Worm (Caenorhabditis elegans) whole organism, L4 larva: ENCODE data around the gene F01D5.2.
A peak's percentile ranks its signal among the peaks of the same experiment; 100 is the strongest.

ENCODE experiments used
- D1046.2 ChIP-seq: fragments of 200-800 bp; sonication (Bioruptor generic); IDR thresholded peaks from 2 replicates; pipeline ENCODE4 v1.3.6; 2022; ENCODE audit warnings: missing genetic modification characterization, missing compliant biosample characterization
- F10B5.3 ChIP-seq: sonication (generic microtip); optimal IDR thresholded peaks from 2 replicates; lab custom pipeline; 2016; ENCODE audit warnings: mild to moderate bottlenecking, missing genetic modification characterization, missing compliant biosample characterization
- F37D6.2 ChIP-seq: sonication (generic microtip); optimal IDR thresholded peaks from 2 replicates; lab custom pipeline; 2016; ENCODE audit warnings: mild to moderate bottlenecking, missing genetic modification characterization, missing compliant biosample characterization
- R02D3.7 ChIP-seq: fragments of 150-350 bp; sonication (generic microtip); optimal IDR thresholded peaks from 3 replicates; lab custom pipeline; 2014; ENCODE audit warnings: missing biosample characterization, missing genetic modification characterization
- Y105C5A.15 ChIP-seq: fragments of 200-800 bp; sonication (Bioruptor generic); IDR thresholded peaks from 2 replicates; pipeline ENCODE4 v1.3.6; 2022; ENCODE audit warnings: missing genetic modification characterization, missing compliant biosample characterization
- Y5F2A.4 ChIP-seq: fragments of 200-800 bp; sonication (Bioruptor generic); optimal IDR thresholded peaks from 2 replicates; lab custom pipeline; 2018; ENCODE audit warnings: mild to moderate bottlenecking, missing genetic modification characterization, missing compliant biosample characterization
- ZK546.5 ChIP-seq, 2 experiments: sonication (generic microtip); optimal IDR thresholded peaks; 2 replicates each; lab custom pipeline; 2017; ENCODE audit warnings: missing biosample characterization in 2 of 2, missing genetic modification characterization in 2 of 2
- aly-2 ChIP-seq: sonication (generic microtip); optimal IDR thresholded peaks from 2 replicates; lab custom pipeline; 2018; ENCODE audit warnings: missing biosample characterization, missing genetic modification characterization
- arid-1 ChIP-seq: fragments of 200-800 bp; sonication (Bioruptor generic); conservative IDR thresholded peaks from 2 replicates; pipeline ENCODE4 v1.3.6; 2022; ENCODE audit warnings: missing genetic modification reagents, missing genetic modification characterization, missing compliant biosample characterization
- attf-4 ChIP-seq: sonication (generic microtip); optimal IDR thresholded peaks from 3 replicates; lab custom pipeline; 2017; ENCODE audit warnings: missing biosample characterization, missing genetic modification characterization
- ceh-28 ChIP-seq: fragments of 150-350 bp; optimal IDR thresholded peaks from 2 replicates; lab custom pipeline; 2014; ENCODE audit warnings: missing biosample characterization, missing genetic modification reagents, missing genetic modification characterization
- ceh-62 ChIP-seq: sonication (generic microtip); optimal IDR thresholded peaks from 2 replicates; lab custom pipeline; 2017; ENCODE audit warnings: missing biosample characterization, missing genetic modification characterization
- ctbp-1 ChIP-seq: fragments of 200-800 bp; sonication (Bioruptor generic); IDR thresholded peaks from 2 replicates; pipeline ENCODE4 v1.3.6; 2022; ENCODE audit warnings: missing genetic modification reagents, missing genetic modification characterization, missing compliant biosample characterization
- daf-12 ChIP-seq: fragments of 150-350 bp; optimal IDR thresholded peaks from 2 replicates; lab custom pipeline; 2014; ENCODE audit warnings: missing biosample characterization, missing genetic modification reagents, missing genetic modification characterization
- daf-8 ChIP-seq: fragments of 200-800 bp; sonication (Bioruptor generic); IDR thresholded peaks from 2 replicates; pipeline ENCODE4 v1.3.6; 2022; ENCODE audit warnings: missing genetic modification characterization, missing compliant biosample characterization
- dmd-6 ChIP-seq: fragments of 200-800 bp; sonication (Bioruptor generic); IDR thresholded peaks from 2 replicates; pipeline ENCODE4 v1.3.6; 2022; ENCODE audit warnings: missing genetic modification reagents, missing genetic modification characterization, missing compliant biosample characterization
- dmd-9 ChIP-seq: fragments of 200-800 bp; sonication (Bioruptor generic); IDR thresholded peaks from 2 replicates; pipeline ENCODE4 v1.3.6; 2022; ENCODE audit warnings: missing genetic modification reagents, missing genetic modification characterization, missing compliant biosample characterization
- dpl-1 ChIP-seq: fragments of 150-350 bp; optimal IDR thresholded peaks from 2 replicates; lab custom pipeline; 2014; ENCODE audit warnings: missing biosample characterization, missing genetic modification reagents, missing genetic modification characterization
- fkh-10 ChIP-seq: fragments of 150-350 bp; optimal IDR thresholded peaks from 2 replicates; lab custom pipeline; 2014; ENCODE audit warnings: missing biosample characterization, missing genetic modification reagents, missing genetic modification characterization
- gei-8 ChIP-seq: fragments of 200-800 bp; sonication (Bioruptor generic); optimal IDR thresholded peaks from 2 replicates; lab custom pipeline; 2018; ENCODE audit warnings: mild to moderate bottlenecking, missing genetic modification characterization, missing compliant biosample characterization
- hmg-1.1 ChIP-seq: fragments of 200-800 bp; sonication (Bioruptor generic); IDR thresholded peaks from 2 replicates; pipeline ENCODE4 v1.3.6; 2022; ENCODE audit warnings: missing genetic modification reagents, missing genetic modification characterization, missing compliant biosample characterization
- lim-7 ChIP-seq: fragments of 200-800 bp; sonication (Bioruptor generic); IDR thresholded peaks from 2 replicates; pipeline ENCODE4 v1.3.6; 2022; ENCODE audit warnings: missing genetic modification characterization, missing compliant biosample characterization
- lin-13 ChIP-seq: fragments of 150-350 bp; optimal IDR thresholded peaks from 2 replicates; lab custom pipeline; 2014; ENCODE audit warnings: missing biosample characterization, missing genetic modification reagents, missing genetic modification characterization
- lir-3 ChIP-seq: sonication (generic microtip); optimal IDR thresholded peaks from 2 replicates; lab custom pipeline; 2016; ENCODE audit warnings: mild to moderate bottlenecking, missing genetic modification characterization, missing compliant biosample characterization
- lsy-2 ChIP-seq, 2 experiments: fragments of 150-350 bp in 1 of 2; sonication (generic microtip) in 1 of 2; optimal IDR thresholded peaks; 2 replicates each; lab custom pipeline; 2014 to 2017; ENCODE audit warnings: missing biosample characterization in 2 of 2, missing genetic modification characterization in 2 of 2
- madf-5 ChIP-seq, 2 experiments: fragments of 200-800 bp; sonication (Bioruptor generic); IDR thresholded peaks; 2 replicates each; pipeline ENCODE4 v1.3.6; 2022; ENCODE audit warnings: missing compliant biosample characterization in 2 of 2, missing genetic modification characterization in 2 of 2
- mdl-1 ChIP-seq, 2 experiments: fragments of 150-350 bp in 1 of 2; sonication (generic microtip) in 1 of 2; optimal IDR thresholded peaks; 2 replicates each; lab custom pipeline; 2014 to 2017; ENCODE audit warnings: missing biosample characterization in 2 of 2, missing genetic modification characterization in 2 of 2
- mes-2 ChIP-seq: sonication (generic microtip); optimal IDR thresholded peaks from 2 replicates; lab custom pipeline; 2016; ENCODE audit warnings: missing genotype, mild to moderate bottlenecking, missing genetic modification characterization, missing compliant biosample characterization; ENCODE audit not compliant: poor library complexity, severe bottlenecking
- nhr-237 ChIP-seq: sonication (generic microtip); optimal IDR thresholded peaks from 2 replicates; lab custom pipeline; 2017; ENCODE audit warnings: missing biosample characterization, missing genetic modification characterization
- nhr-25 ChIP-seq: sonication (generic microtip); optimal IDR thresholded peaks from 2 replicates; lab custom pipeline; 2017; ENCODE audit warnings: missing genetic modification characterization, mild to moderate bottlenecking, missing compliant biosample characterization, antibody characterized with exemption, moderate library complexity, borderline replicate concordance; ENCODE audit not compliant: insufficient read depth
- nhr-28 ChIP-seq: fragments of 150-350 bp; optimal IDR thresholded peaks from 2 replicates; lab custom pipeline; 2014; ENCODE audit warnings: missing biosample characterization, missing genetic modification characterization
- nhr-6 ChIP-seq: fragments of 150-350 bp; optimal IDR thresholded peaks from 2 replicates; lab custom pipeline; 2014; ENCODE audit warnings: missing biosample characterization, missing genetic modification characterization
- nhr-76 ChIP-seq: fragments of 150-350 bp; optimal IDR thresholded peaks from 2 replicates; lab custom pipeline; 2014; ENCODE audit warnings: missing biosample characterization, missing genetic modification characterization
- pha-4 ChIP-seq, 2 experiments: fragments of 150-350 bp in 1 of 2; fragments of 200-800 bp in 1 of 2; sonication (Bioruptor generic) in 1 of 2; IDR thresholded peaks in 1 of 2; optimal IDR thresholded peaks in 1 of 2; 2 replicates each; pipeline versions ENCODE4 v1.3.6 to Lab custom; 2014 to 2022; ENCODE audit warnings: missing genetic modification characterization in 2 of 2, missing genetic modification reagents in 2 of 2, missing biosample characterization in 1 of 2, missing compliant biosample characterization in 1 of 2
- pqm-1 ChIP-seq: sonication (generic microtip); optimal IDR thresholded peaks from 2 replicates; lab custom pipeline; 2017; ENCODE audit warnings: missing biosample characterization, missing genetic modification characterization
- saeg-2 ChIP-seq: fragments of 200-800 bp; sonication (Bioruptor generic); IDR thresholded peaks from 2 replicates; pipeline ENCODE4 v1.3.6; 2022; ENCODE audit warnings: missing genetic modification reagents, missing genetic modification characterization, missing compliant biosample characterization
- skn-1 ChIP-seq: fragments of 150-350 bp; optimal IDR thresholded peaks from 2 replicates; lab custom pipeline; 2014; ENCODE audit warnings: missing biosample characterization, missing genetic modification characterization
- spr-1 ChIP-seq: sonication (generic microtip); optimal IDR thresholded peaks from 2 replicates; lab custom pipeline; 2016; ENCODE audit warnings: mild to moderate bottlenecking, missing genetic modification characterization, missing compliant biosample characterization
- tra-1 ChIP-seq: fragments of 200-800 bp; sonication (Bioruptor generic); IDR thresholded peaks from 2 replicates; pipeline ENCODE4 v1.3.6; 2022; ENCODE audit warnings: missing genetic modification reagents, missing genetic modification characterization, missing compliant biosample characterization
- unc-39 ChIP-seq: sonication (generic microtip); optimal IDR thresholded peaks from 2 replicates; lab custom pipeline; 2017; ENCODE audit warnings: missing biosample characterization, missing genetic modification characterization
- unc-62 ChIP-seq, 3 experiments: fragments of 150-350 bp in 1 of 3; sonication (generic microtip); optimal IDR thresholded peaks in 2 of 3; peaks in 1 of 3; 1 replicate in 1 of 3; 2 replicates in 2 of 3; lab custom pipeline; 2014 to 2017; ENCODE audit warnings: missing biosample characterization in 3 of 3, missing genetic modification characterization in 3 of 3, missing genetic modification reagents in 3 of 3, missing genotype in 1 of 3
- vab-7 ChIP-seq: fragments of 200-800 bp; sonication (Bioruptor generic); IDR thresholded peaks from 2 replicates; pipeline ENCODE4 v1.3.6; 2022; ENCODE audit warnings: missing genetic modification reagents, missing genetic modification characterization, missing compliant biosample characterization
- zag-1 ChIP-seq: fragments of 150-350 bp; optimal IDR thresholded peaks from 2 replicates; lab custom pipeline; 2014; ENCODE audit warnings: missing biosample characterization, missing genetic modification characterization
- zfp-2 ChIP-seq: sonication (generic microtip); optimal IDR thresholded peaks from 2 replicates; lab custom pipeline; 2016; ENCODE audit warnings: mild to moderate bottlenecking, missing genetic modification characterization, missing compliant biosample characterization
- zfp-3 ChIP-seq: fragments of 200-800 bp; sonication (Bioruptor generic); conservative IDR thresholded peaks from 2 replicates; pipeline ENCODE4 v1.3.6; 2022; ENCODE audit warnings: missing genetic modification reagents, missing genetic modification characterization, missing compliant biosample characterization
- zip-2 ChIP-seq: fragments of 150-350 bp; optimal IDR thresholded peaks from 2 replicates; lab custom pipeline; 2014; ENCODE audit warnings: missing biosample characterization, missing genetic modification characterization

F01D5.2 gene

DNA sequence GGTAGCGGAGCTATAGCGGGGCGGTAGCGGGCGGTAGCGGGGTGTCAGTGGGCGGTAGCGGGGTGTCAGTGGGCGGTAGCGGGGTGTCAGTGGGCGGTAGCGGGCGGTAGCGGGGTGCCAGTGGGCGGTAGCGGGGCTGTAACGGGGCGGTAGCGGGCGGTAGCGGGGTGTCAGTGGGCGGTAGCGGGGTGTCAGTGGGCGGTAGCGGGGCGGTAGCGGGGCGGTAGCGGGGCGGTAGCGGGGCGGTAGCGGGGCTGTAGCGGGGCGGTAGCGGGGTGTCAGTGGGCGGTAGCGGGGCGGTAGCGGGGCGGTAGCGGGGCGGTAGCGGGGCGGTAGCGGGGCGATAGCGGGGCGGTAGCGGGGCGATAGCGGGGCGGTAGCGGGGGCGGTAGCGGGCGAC is 20.8 kb upstream of the F01D5.2 start (continued):
- peak; percentile 36; the same call in 1 of the 2 replicates for TF ChIP-seq lim-7 (GFP tag; lab: Robert Waterston, UW)
- TF ChIP-seq D1046.2 (GFP tag; lab: Robert Waterston, UW): peak; percentile 81; the same call in 1 of the 2 replicates
- TF ChIP-seq Y105C5A.15 (GFP tag; lab: Robert Waterston, UW): peak; percentile 44; the same call in 1 of the 2 replicates

DNA sequence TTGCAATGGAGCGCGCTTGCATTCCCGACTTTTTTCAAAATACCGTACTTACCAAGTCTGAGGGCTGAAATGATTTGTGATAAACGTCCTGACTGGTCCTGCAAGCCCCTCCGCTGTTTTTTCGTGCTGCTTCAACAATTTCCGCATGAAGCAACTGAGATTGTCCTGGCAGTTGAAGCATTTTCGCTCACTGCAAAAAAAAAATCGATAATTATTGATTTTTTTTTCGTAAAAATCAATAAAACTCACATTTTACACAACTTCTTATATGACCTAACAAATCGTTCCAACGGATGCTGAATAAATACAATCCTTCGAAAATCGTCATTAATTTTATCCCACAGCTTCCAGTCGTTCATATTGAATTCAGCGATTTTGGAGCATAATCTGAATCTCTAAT is 20.0 kb upstream of the F01D5.2 start:
- TF ChIP-seq dpl-1 (GFP tag; lab: Kevin White, UChicago) (no peak), ceh-28 (tag; lab: Kevin White, UChicago) (peak; percentile 88)
- TF ChIP-seq, all 104 proteins: peak for 1

DNA sequence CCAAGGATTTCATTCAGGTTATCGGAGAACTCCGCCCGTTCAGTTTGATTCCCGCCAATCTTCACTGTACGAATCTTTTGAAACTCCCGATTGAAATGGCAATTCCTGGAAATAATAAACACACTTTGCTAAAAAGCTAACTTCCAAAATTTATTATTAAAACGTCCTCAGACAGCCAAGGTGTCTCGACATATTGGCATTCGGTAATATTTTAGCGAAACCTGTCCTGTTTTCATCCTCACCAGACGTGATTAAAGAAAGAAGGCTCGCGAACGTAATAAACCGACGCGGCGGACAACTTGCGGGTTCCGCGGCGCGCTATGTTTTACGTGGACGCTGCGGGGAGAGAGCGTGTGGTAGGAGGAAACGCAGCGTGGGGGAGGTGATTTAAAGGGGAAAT is 19.3 kb upstream of the F01D5.2 start:
- TF ChIP-seq ceh-28 (tag; lab: Kevin White, UChicago) (no peak), spr-1 (tag; lab: Kevin White, UChicago) (peak; percentile 80), mdl-1 (tag; optimal IDR thresholded peaks at IDR 0.05; lab: Kevin White, UChicago) (peak in 1 of 2 experiments; percentile 56), zip-2 (tag; lab: Kevin White, UChicago) (peak; percentile 56), zfp-2 (no peak), tra-1 (peak; percentile 8; the same call in 1 of the 2 replicates), ctbp-1 (GFP tag; lab: Robert Waterston, UW) (peak; percentile 71), ZK546.5 (tag; optimal IDR thresholded peaks at IDR 0.05; lab: Kevin White, UChicago) (no peak), vab-7 (GFP tag; lab: Robert Waterston, UW) (peak; percentile 44; the same call in 1 of the 2 replicates), nhr-25 (tag; lab: Kevin White, UChicago) (peak; percentile 65), aly-2 (tag; lab: Kevin White, UChicago) (no peak), hmg-1.1 (GFP tag; lab: Robert Waterston, UW) (peak; percentile 81), daf-12 (tag; lab: Kevin White, UChicago) (no peak), pqm-1 (peak; percentile 40), skn-1 (tag; lab: Kevin White, UChicago) (no peak), gei-8 (GFP tag; lab: Kevin White, UChicago) (peak; percentile 45), lim-7 (GFP tag; lab: Robert Waterston, UW) (0 out of 2 replicates have a peak, but pooled peaks have one; percentile 28), dpl-1 (GFP tag; lab: Kevin White, UChicago) (peak; percentile 63), zfp-3 (GFP tag; lab: Robert Waterston, UW) (peak; percentile 64; the same call in 1 of the 2 replicates), fkh-10 (GFP tag; lab: Kevin White, UChicago) (no peak), nhr-6 (tag; lab: Kevin White, UChicago) (peak; percentile 37), nhr-28 (tag; lab: Kevin White, UChicago) (peak; percentile 28), R02D3.7 (tag; lab: Kevin White, UChicago) (no peak), arid-1 (GFP tag; lab: Robert Waterston, UW) (peak; percentile 84), unc-62 (GFP tag; optimal IDR thresholded peaks at IDR 0.05 in 1 of 2; lab: Kevin White, UChicago) (no peak), unc-62 (tag; optimal IDR thresholded peaks at IDR 0.05; lab: Kevin White, UChicago) (no peak), F37D6.2 (tag; lab: Kevin White, UChicago) (peak; percentile 7), lir-3 (tag; lab: Kevin White, UChicago) (peak; percentile 35), nhr-237 (tag; lab: Kevin White, UChicago) (no peak), zag-1 (tag; lab: Kevin White, UChicago) (no peak), dmd-6 (GFP tag; lab: Robert Waterston, UW) (peak; percentile 78), ceh-62 (tag; lab: Kevin White, UChicago) (no peak), nhr-76 (tag; lab: Kevin White, UChicago) (no peak), pha-4 (GFP tag; IDR thresholded peaks at IDR 0.05; lab: Robert Waterston, UW) (peak; percentile 66), pha-4 (tag; optimal IDR thresholded peaks at IDR 0.05; lab: Kevin White, UChicago) (no peak), dmd-9 (GFP tag; lab: Robert Waterston, UW) (no peak), saeg-2 (0 out of 2 replicates have a peak, but pooled peaks have one; percentile 69), lin-13 (GFP tag; lab: Kevin White, UChicago) (peak; percentile 57), unc-39 (tag; lab: Kevin White, UChicago) (no peak), F10B5.3 (tag; lab: Kevin White, UChicago) (peak; percentile 80), daf-8 (GFP tag; lab: Robert Waterston, UW) (no peak), mes-2 (tag; lab: Kevin White, UChicago) (peak; percentile 73), lsy-2 (tag; optimal IDR thresholded peaks at IDR 0.05; lab: Kevin White, UChicago) (peak in 1 of 2 experiments; percentile 80), madf-5 (GFP tag; IDR thresholded peaks at IDR 0.05; lab: Robert Waterston, UW) (no peak), Y5F2A.4 (peak; percentile 44), attf-4 (no peak)
